Worm (Caenorhabditis elegans): Measurements from ENCODE around the gene clc-18.

ce11 chrV:4134728-4135127, 25.0 kb upstream of the clc-18 start, which contains the start of gene lgc-1:
- no peak for TF ChIP-seq ama-1 (optimal IDR thresholded peaks at IDR 0.05)
- no peak for TF ChIP-seq tra-4 (tag; optimal IDR thresholded peaks at IDR 0.05)

All from whole organism, early embryonic.